Worm (Caenorhabditis elegans): ENCODE data around the gene F15D4.2.

DNA sequence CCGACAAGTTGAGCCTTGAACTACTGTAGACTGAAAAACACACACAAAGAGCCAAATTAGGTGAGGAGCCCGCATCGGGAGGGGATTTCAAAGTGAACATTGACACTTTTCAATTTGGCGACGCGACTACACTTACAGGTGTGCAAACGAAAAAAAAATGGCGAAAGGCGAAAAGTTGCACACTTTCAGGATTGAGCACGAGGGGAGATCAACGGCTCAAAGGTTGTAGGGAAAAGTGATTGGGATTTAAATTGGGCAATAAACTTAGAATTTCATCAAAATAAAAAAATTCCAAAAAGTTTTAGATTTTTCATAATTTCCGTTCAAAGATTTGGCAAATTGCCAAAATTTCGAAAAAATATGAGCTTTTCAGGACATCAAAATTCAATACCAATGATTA is 27.1 kb downstream of the F15D4.2 start, which contains the start of gene F15D4.4:
- TF ChIP-seq ets-4 (tag; optimal IDR thresholded peaks at IDR 0.05) (no peak), pag-3 (tag; optimal IDR thresholded peaks at IDR 0.05; ENCODE audit: borderline replicate concordance) (no peak), ceh-22 (tag; optimal IDR thresholded peaks at IDR 0.05) (no peak), hlh-30 (tag; optimal IDR thresholded peaks at IDR 0.05; ENCODE audit: insufficient read depth) (no peak), C08G9.2 (tag; optimal IDR thresholded peaks at IDR 0.05) (no peak), ama-1 (optimal IDR thresholded peaks at IDR 0.05) (no peak), nhr-11 (tag; optimal IDR thresholded peaks at IDR 0.05) (no peak), syd-9 (tag; optimal IDR thresholded peaks at IDR 0.05) (no peak), elt-2 (tag; optimal IDR thresholded peaks at IDR 0.05) (no peak), ceh-6 (GFP tag; optimal IDR thresholded peaks at IDR 0.05) (no peak), ceh-18 (tag; optimal IDR thresholded peaks at IDR 0.05) (no peak), sox-4 (tag; optimal IDR thresholded peaks at IDR 0.05) (no peak), nhr-232 (tag; optimal IDR thresholded peaks at IDR 0.05) (no peak)

All from whole organism, late embryonic.